Worm (Caenorhabditis elegans) whole organism, late embryonic: ENCODE data around the gene Y11D7A.10.

ENCODE experiments used
- ceh-19 ChIP-seq: fragments of 200-800 bp; sonication (Bioruptor generic); optimal IDR thresholded peaks from 2 replicates; lab custom pipeline; 2018; ENCODE audit warnings: mild to moderate bottlenecking, missing genetic modification characterization, missing compliant biosample characterization
- lim-6 ChIP-seq: sonication (generic microtip); optimal IDR thresholded peaks from 2 replicates; lab custom pipeline; 2016; ENCODE audit warnings: missing genetic modification characterization, missing compliant biosample characterization
- ttx-3 ChIP-seq: sonication (generic microtip); optimal IDR thresholded peaks from 2 replicates; lab custom pipeline; 2016; ENCODE audit warnings: missing genetic modification reagents, missing genetic modification characterization, missing compliant biosample characterization

- TF ChIP-seq lim-6 (tag; lab: Kevin White, UChicago) (no peak), ttx-3 (tag; lab: Kevin White, UChicago) (no peak), ceh-19 (GFP tag; lab: Kevin White, UChicago) (no peak)
Measured at ce11 chrIV:9300127-9300526, 40.6 kb upstream of the Y11D7A.10 start, which contains the start of gene F49C12.3.
